Fruit fly (Drosophila melanogaster) ovary, adult (tissue): ENCODE measurements around the gene GAA1.
A peak's percentile ranks its signal among the peaks of the same experiment; 100 is the strongest.

Experiments
- CG17801 ChIP-seq: fragments of 200-800 bp; optimal IDR thresholded peaks from 2 replicates; lab custom pipeline; 2019; ENCODE audit warnings: missing biosample characterization, mild to moderate bottlenecking, missing genetic modification characterization, moderate library complexity; ENCODE audit not compliant: partially characterized antibody

The GAA1 gene

DNA sequence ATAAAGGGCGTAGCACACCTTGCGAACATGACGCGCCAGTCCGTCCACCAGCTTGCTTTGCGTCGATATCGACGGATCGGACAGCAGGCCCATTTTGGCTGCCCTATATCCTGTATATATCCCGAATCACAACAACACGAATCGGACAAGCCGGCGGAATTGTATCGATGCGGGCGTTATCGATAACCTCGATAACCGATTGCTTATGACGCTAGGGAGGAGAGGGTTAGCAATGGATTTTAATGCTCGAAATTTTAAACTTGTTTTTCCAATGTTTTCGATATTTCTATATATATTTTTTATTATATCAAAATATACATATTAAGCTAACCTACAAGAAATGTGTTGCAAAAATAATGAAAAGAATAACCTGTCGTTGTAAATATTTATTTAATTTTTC, at the start of gene GAA1:
TSS of gene GAA1 (minus strand) at position 194 of the 400 bp plus-strand sequence.
- TF ChIP-seq CG17801 (GFP tag; lab: Kevin White, UChicago): peak; percentile 22

dm6 chrX:5922057-5922456, 48.9 kb upstream of the GAA1 start:
- TF ChIP-seq CG17801 (GFP tag; lab: Kevin White, UChicago): no peak

DNA sequence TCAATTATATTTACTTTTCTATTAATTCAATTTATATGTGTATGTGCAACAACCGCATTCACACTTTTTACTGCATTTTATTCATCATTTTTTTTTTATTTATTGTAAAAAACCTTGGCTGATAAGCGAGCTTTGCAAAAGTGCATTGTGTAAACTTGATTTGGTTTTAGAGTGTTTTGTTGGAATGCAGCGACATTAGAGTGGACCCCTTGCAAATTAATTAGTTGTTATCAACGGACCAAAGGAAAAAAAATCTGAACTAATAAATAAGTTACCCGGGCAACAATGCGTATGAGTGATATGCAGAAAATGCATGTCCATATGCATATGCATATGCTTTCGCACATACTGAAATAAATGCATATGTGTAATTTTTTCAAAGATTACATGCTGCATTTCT, 47.8 kb upstream of the GAA1 start:
- no peak for TF ChIP-seq CG17801 (GFP tag; lab: Kevin White, UChicago)

DNA sequence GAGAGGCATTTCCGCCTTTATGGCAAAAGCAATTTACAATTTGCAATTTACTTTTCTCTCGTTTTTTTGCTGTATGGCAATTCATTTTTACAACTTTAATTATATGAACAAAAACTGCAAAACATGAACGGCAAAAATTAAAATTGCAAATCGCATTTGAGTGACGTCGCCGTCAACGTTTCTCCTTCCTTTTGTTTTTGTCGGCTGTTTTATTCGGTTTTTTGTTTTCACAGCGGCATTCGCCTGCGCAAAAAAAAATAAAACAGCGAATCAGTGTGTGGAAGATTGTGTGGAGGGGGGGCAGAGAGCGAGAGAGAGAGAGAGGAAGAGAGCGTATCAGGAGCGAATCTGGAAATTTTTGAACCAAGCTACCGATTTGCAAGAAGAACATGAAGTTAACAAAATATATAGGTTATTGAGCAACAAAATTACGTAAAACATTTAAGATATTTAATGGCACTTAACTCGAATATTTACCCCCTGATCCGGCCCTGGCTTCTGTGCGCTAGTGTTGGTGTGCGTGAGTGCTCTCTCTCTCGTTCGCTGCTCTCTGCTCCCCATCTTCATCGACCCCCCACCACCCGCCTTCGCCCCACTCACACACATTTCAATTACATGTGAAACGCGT, 45.5 kb upstream of the GAA1 start:
- peak; percentile 94 for TF ChIP-seq CG17801 (GFP tag; lab: Kevin White, UChicago)

DNA sequence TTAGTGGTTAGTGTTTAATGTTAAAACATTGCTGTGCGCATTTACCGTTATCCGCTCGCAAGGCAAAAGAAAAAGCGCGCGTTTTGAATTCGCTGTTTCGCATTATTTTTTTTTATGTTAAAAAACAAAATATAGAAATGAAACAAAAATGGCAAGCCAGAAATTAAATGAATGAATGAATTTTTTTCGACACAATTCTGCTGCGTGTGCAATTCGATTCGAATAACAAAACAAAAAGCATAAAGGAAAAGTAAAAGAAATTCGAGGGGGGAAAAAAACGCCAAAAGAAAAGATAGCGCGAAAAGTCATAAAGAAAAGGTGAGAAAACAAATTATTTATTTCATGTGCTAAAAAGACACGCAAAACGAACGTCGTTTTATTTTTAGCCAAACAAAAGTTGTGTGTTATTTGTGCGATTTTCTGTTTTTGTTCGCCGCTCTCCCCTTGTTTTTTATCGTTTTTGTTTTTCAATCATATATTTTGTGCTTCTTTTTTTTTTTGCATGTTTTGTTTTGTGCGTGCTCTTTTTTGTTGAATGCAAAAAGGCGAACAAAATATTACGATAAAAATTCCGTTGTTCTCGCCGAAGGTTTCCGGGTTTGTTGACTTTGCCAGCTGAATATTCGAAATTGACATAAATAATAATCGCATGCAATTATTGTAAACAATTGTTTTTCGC, 44.3 kb upstream of the GAA1 start:
- TF ChIP-seq CG17801 (GFP tag; lab: Kevin White, UChicago): peak; percentile 25

DNA sequence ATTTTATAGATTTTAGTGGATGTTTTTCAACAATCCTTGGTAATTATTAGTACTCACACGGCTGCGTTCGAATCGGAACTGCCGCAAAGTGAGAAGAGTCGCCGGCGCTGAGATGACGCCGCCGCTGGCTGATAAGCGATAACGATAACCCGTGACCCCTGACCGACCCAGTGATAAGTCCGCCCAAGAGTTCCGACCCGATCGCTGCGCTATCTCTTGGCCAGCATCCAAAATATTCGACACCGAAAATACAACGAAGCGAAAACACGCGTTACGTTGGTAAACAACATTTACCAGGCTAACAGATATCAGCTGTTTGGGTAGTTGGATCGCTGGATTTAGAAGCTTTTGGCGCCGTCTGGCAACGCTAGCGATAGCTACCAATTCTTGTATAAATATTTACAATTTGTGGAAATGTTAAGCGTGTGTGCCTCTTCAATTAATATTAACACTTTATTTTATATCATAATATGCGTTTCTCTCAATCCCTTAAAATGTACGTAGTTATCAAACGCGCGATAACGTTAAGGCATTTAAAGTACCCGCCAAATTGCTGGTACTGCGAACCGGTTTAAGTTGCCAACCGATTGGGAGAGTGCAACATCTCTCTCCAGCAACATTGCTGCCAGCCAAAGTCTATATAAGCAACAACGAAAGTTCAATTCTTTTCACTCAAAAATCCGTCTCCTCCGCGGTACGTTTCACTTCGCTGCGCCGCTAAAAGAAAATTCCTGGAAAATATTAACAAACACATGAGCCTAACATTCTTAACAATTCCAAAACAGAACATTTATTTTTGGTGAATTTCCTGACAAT, 43.5 kb upstream of the GAA1 start, which contains the start of the genes Shmt and CG3726:
TSS of gene Shmt (minus strand) at position 304 of the 816 bp plus-strand sequence.
TSS of gene CG3726 (plus strand) at position 604 of the 816 bp plus-strand sequence.
- TF ChIP-seq CG17801 (GFP tag; lab: Kevin White, UChicago): no peak

DNA sequence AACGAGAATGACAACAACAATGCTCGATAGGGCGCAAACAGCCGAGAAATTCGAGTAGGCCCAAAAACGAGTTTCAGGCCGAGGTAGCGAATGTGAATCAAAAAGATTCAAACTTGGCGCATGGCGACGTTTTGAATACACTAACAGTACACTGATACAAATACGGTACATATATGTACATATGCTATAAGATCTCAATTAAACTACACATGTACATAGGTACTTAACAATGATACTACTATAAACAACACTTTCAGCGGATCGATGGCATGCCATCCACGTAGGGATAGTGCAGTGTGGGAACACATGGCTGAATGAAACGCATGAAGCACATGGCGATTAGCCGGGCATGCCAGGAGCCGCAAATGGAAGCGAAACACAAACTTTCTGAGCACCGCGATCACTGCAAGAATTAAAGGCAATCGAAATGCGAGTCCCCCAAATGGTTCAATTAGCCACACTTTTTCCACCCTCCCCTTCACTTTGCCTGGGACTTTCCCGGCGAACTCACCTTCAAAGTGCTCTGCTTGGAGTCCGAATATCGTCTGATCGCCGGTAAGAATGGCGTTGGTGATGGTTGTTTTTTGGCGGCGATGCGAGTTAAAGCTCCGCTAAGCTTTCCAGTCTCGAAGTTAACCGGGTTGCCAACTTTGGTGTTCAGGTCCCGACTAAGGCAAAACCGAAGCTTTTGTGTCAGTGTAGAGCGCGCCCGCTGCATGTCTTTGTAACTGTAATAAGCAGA, 42.8 kb upstream of the GAA1 start:
- peak; percentile 79 for TF ChIP-seq CG17801 (GFP tag; lab: Kevin White, UChicago)

dm6 chrX:5914992-5915751, 42.0 kb upstream of the GAA1 start:
- TF ChIP-seq CG17801 (GFP tag; lab: Kevin White, UChicago): no peak

dm6 chrX:5907916-5908315, 34.8 kb upstream of the GAA1 start, which contains the start of gene CG12236:
TSS of gene CG12236 (plus strand) at chrX:5908135.
- peak; percentile 37 for TF ChIP-seq CG17801 (GFP tag; lab: Kevin White, UChicago)

dm6 chrX:5905446-5905845, 32.3 kb upstream of the GAA1 start, which contains the start of gene CG4020:
TSS of gene CG4020 (plus strand) at chrX:5905746.
- no peak for TF ChIP-seq CG17801 (GFP tag; lab: Kevin White, UChicago)

dm6 chrX:5905086-5905400, 31.9 kb upstream of the GAA1 start:
- TF ChIP-seq CG17801 (GFP tag; lab: Kevin White, UChicago): no peak

DNA sequence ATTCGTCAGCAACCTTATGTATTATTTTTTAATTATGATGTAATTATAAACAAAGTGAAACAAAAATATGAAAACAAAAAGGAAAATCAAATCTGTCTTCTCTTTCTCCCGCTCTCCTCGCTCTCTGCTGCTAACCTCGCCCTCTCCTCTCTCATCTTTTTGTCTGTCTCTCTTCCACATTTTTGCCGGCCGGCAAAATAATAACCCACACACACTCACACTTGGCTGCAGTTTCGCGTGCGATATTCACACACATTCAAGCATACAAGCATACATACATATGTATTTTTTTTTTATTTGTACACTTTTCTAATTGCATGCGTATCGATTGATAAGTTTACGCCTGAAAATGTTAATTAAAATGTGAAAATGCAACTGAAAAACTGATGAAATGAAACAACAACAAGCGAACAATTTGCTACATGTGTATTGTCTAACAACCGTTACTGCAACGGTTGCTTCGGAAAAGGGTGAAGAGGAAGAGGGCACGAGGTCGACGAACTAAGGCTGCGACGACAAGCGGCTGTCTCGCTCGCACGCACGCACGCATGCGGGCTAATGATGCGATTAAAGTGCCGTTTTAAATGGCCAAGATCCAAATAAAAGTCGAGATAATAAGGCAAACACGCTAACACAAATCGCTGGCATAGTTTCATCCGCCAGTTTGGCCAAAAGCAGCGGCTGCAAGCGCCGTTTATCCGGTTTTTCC, 31.4 kb upstream of the GAA1 start:
- no peak for TF ChIP-seq CG17801 (GFP tag; lab: Kevin White, UChicago)

DNA sequence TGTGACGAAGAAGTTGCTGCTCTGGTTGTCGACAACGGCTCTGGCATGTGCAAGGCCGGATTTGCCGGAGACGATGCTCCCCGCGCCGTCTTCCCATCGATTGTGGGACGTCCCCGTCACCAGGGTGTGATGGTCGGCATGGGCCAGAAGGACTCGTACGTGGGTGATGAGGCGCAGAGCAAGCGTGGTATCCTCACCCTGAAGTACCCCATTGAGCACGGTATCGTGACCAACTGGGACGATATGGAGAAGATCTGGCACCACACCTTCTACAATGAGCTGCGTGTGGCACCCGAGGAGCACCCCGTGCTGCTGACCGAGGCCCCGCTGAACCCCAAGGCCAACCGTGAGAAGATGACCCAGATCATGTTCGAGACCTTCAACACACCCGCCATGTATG, 29.5 kb upstream of the GAA1 start:
- TF ChIP-seq CG17801 (GFP tag; lab: Kevin White, UChicago): no peak
